Worm (Caenorhabditis elegans) whole organism, young adult: ENCODE measurements around the gene fbxc-44.

ENCODE experiments used
- B0019.2 ChIP-seq: fragments of 200-800 bp; sonication (Bioruptor generic); conservative IDR thresholded peaks from 2 replicates; pipeline ENCODE4 v1.3.6; 2022; ENCODE audit warnings: missing genetic modification reagents, missing genetic modification characterization, missing compliant biosample characterization
- B0035.1 ChIP-seq: sonication (generic microtip); optimal IDR thresholded peaks from 2 replicates; lab custom pipeline; 2016; ENCODE audit warnings: missing genetic modification characterization, mild to moderate bottlenecking, missing compliant biosample characterization, missing genotype, missing genetic modification reagents
- B0336.3 ChIP-seq: fragments of 200-800 bp; sonication (Bioruptor generic); IDR thresholded peaks from 2 replicates; pipeline ENCODE4 v1.3.6; 2022; ENCODE audit warnings: missing genetic modification characterization, missing compliant biosample characterization
- C06A6.2 ChIP-seq: fragments of 200-800 bp; sonication (Bioruptor generic); conservative IDR thresholded peaks from 2 replicates; pipeline ENCODE4 v1.3.6; 2022; ENCODE audit warnings: missing genetic modification characterization, missing compliant biosample characterization
- F10E7.11 ChIP-seq: sonication (generic microtip); optimal IDR thresholded peaks from 2 replicates; lab custom pipeline; 2017; ENCODE audit warnings: mild to moderate bottlenecking, missing genetic modification characterization, moderate library complexity, missing compliant biosample characterization
- F22D6.2 ChIP-seq: sonication (generic microtip); optimal IDR thresholded peaks from 2 replicates; lab custom pipeline; 2016; ENCODE audit warnings: mild to moderate bottlenecking, missing genetic modification characterization, missing compliant biosample characterization
- F33H1.4 ChIP-seq: fragments of 200-800 bp; sonication (Bioruptor generic); IDR thresholded peaks from 2 replicates; pipeline ENCODE4 v1.3.6; 2022; ENCODE audit warnings: missing genetic modification reagents, missing genetic modification characterization, missing compliant biosample characterization
- F49E8.2 ChIP-seq: sonication (generic microtip); optimal IDR thresholded peaks from 3 replicates; lab custom pipeline; 2017; ENCODE audit warnings: missing genetic modification characterization, mild to moderate bottlenecking, missing compliant biosample characterization, antibody characterized with exemption, moderate library complexity; ENCODE audit not compliant: insufficient read depth
- F55B11.4 ChIP-seq: sonication (generic microtip); optimal IDR thresholded peaks from 2 replicates; lab custom pipeline; 2016; ENCODE audit warnings: missing compliant biosample characterization, missing genetic modification characterization, borderline replicate concordance; ENCODE audit not compliant: insufficient read depth
- F57C9.4 ChIP-seq: sonication (generic microtip); optimal IDR thresholded peaks from 2 replicates; lab custom pipeline; 2017; ENCODE audit warnings: mild to moderate bottlenecking, missing genetic modification characterization, missing compliant biosample characterization
- T07F8.4 ChIP-seq: sonication (generic microtip); optimal IDR thresholded peaks from 2 replicates; lab custom pipeline; 2016; ENCODE audit warnings: mild to moderate bottlenecking, missing genetic modification characterization, moderate library complexity, missing compliant biosample characterization
- Y53G8AR.9 ChIP-seq: fragments of 200-800 bp; sonication (Bioruptor generic); conservative IDR thresholded peaks from 2 replicates; pipeline ENCODE4 v1.3.6; 2022; ENCODE audit warnings: missing genetic modification reagents, missing genetic modification characterization, missing compliant biosample characterization
- Y56A3A.18 ChIP-seq: fragments of 200-800 bp; sonication (Bioruptor generic); IDR thresholded peaks from 2 replicates; pipeline ENCODE4 v1.3.6; 2022; ENCODE audit warnings: missing genetic modification reagents, missing genetic modification characterization, missing compliant biosample characterization
- ama-1 ChIP-seq, 3 experiments: fragments of 150-350 bp in 1 of 3; sonication (generic microtip) in 2 of 3; optimal IDR thresholded peaks; 2 replicates each; lab custom pipeline; 2014 to 2018; ENCODE audit warnings: missing biosample characterization in 2 of 3, missing genetic modification characterization in 2 of 3, missing genetic modification reagents in 2 of 3
- aptf-2 ChIP-seq: fragments of 200-800 bp; sonication (Bioruptor generic); conservative IDR thresholded peaks from 2 replicates; pipeline ENCODE4 v1.3.6; 2022; ENCODE audit warnings: missing genetic modification reagents, missing genetic modification characterization, missing compliant biosample characterization
- atf-7 ChIP-seq: sonication (generic microtip); optimal IDR thresholded peaks from 2 replicates; lab custom pipeline; 2017; ENCODE audit warnings: mild to moderate bottlenecking, missing genetic modification characterization, missing compliant biosample characterization
- attf-6 ChIP-seq: fragments of 200-800 bp; sonication (Bioruptor generic); IDR thresholded peaks from 2 replicates; pipeline ENCODE4 v1.3.6; 2022; ENCODE audit warnings: missing genetic modification reagents, missing genetic modification characterization, missing compliant biosample characterization
- gei-17 ChIP-seq: fragments of 200-800 bp; sonication (Bioruptor generic); optimal IDR thresholded peaks from 2 replicates; lab custom pipeline; 2018; ENCODE audit warnings: mild to moderate bottlenecking, missing genetic modification characterization, missing compliant biosample characterization
- him-1 ChIP-seq: sonication (generic microtip); optimal IDR thresholded peaks from 2 replicates; lab custom pipeline; 2016; ENCODE audit warnings: missing genotype, missing genetic modification reagents, missing genetic modification characterization, missing compliant biosample characterization
- hlh-12 ChIP-seq: sonication (generic microtip); optimal IDR thresholded peaks from 2 replicates; lab custom pipeline; 2016; ENCODE audit warnings: missing genetic modification characterization, missing compliant biosample characterization
- hmg-1.2 ChIP-seq: fragments of 200-800 bp; sonication (Bioruptor generic); IDR thresholded peaks from 2 replicates; pipeline ENCODE4 v1.3.6; 2022; ENCODE audit warnings: missing genetic modification reagents, missing genetic modification characterization, missing compliant biosample characterization
- hrde-1 ChIP-seq: sonication (generic microtip); optimal IDR thresholded peaks from 2 replicates; lab custom pipeline; 2016; ENCODE audit warnings: missing genetic modification characterization, mild to moderate bottlenecking, missing compliant biosample characterization, moderate library complexity, missing genotype, missing genetic modification reagents, borderline replicate concordance
- lin-35 ChIP-seq, 3 experiments: fragments of 150-350 bp in 2 of 3; sonication (generic microtip) in 1 of 3; optimal IDR thresholded peaks; 2 replicates each; lab custom pipeline; 2014 to 2018; ENCODE audit warnings: missing biosample characterization in 3 of 3, missing genetic modification characterization in 3 of 3, missing genetic modification reagents in 3 of 3
- lin-40 ChIP-seq: sonication (generic microtip); optimal IDR thresholded peaks from 2 replicates; lab custom pipeline; 2016; ENCODE audit warnings: missing genetic modification characterization, mild to moderate bottlenecking, missing compliant biosample characterization, missing genotype, missing genetic modification reagents
- lin-54 ChIP-seq: fragments of 200-800 bp; sonication (Bioruptor generic); optimal IDR thresholded peaks from 2 replicates; lab custom pipeline; 2018; ENCODE audit warnings: mild to moderate bottlenecking, missing genetic modification characterization, missing compliant biosample characterization
- lsl-1 ChIP-seq: fragments of 200-800 bp; sonication (Bioruptor generic); optimal IDR thresholded peaks from 2 replicates; lab custom pipeline; 2018; ENCODE audit warnings: mild to moderate bottlenecking, missing genetic modification characterization, moderate library complexity, missing compliant biosample characterization
- madf-6 ChIP-seq: fragments of 200-800 bp; sonication (Bioruptor generic); IDR thresholded peaks from 2 replicates; pipeline ENCODE4 v1.3.6; 2022; ENCODE audit warnings: missing genetic modification reagents, missing genetic modification characterization, missing compliant biosample characterization
- madf-8 ChIP-seq: fragments of 200-800 bp; sonication (Bioruptor generic); conservative IDR thresholded peaks from 2 replicates; pipeline ENCODE4 v1.3.6; 2022; ENCODE audit warnings: missing genetic modification reagents, missing genetic modification characterization, missing compliant biosample characterization
- mel-28 ChIP-seq: sonication (generic microtip); optimal IDR thresholded peaks from 2 replicates; lab custom pipeline; 2016; ENCODE audit warnings: borderline replicate concordance, mild to moderate bottlenecking, missing genetic modification characterization, missing compliant biosample characterization
- mes-4 ChIP-seq: sonication (generic microtip); optimal IDR thresholded peaks from 2 replicates; lab custom pipeline; 2016; ENCODE audit warnings: missing genotype, missing genetic modification characterization, missing compliant biosample characterization
- nfya-1 ChIP-seq: sonication (generic microtip); optimal IDR thresholded peaks from 2 replicates; lab custom pipeline; 2017; ENCODE audit warnings: antibody characterized with exemption, missing compliant biosample characterization, missing genetic modification characterization, borderline replicate concordance; ENCODE audit not compliant: insufficient read depth
- nfya-2 ChIP-seq: fragments of 200-800 bp; sonication (Bioruptor generic); IDR thresholded peaks from 2 replicates; pipeline ENCODE4 v1.3.6; 2022; ENCODE audit warnings: missing genetic modification reagents, missing genetic modification characterization, missing compliant biosample characterization
- snpc-1.1 ChIP-seq: sonication (generic microtip); optimal IDR thresholded peaks from 2 replicates; lab custom pipeline; 2017; ENCODE audit warnings: missing genetic modification characterization, mild to moderate bottlenecking, missing compliant biosample characterization, antibody characterized with exemption, moderate library complexity, missing genotype, missing genetic modification reagents; ENCODE audit not compliant: insufficient read depth
- snpc-1.3 ChIP-seq: sonication (generic microtip); optimal IDR thresholded peaks from 2 replicates; lab custom pipeline; 2017; ENCODE audit warnings: missing genetic modification characterization, mild to moderate bottlenecking, missing compliant biosample characterization, antibody characterized with exemption, moderate library complexity, missing genotype, missing genetic modification reagents; ENCODE audit not compliant: insufficient read depth
- snpc-3.4 ChIP-seq: sonication (generic microtip); optimal IDR thresholded peaks from 2 replicates; lab custom pipeline; 2017; ENCODE audit warnings: missing genetic modification characterization, mild to moderate bottlenecking, missing compliant biosample characterization, antibody characterized with exemption, moderate library complexity, missing genotype, missing genetic modification reagents
- tbx-9 ChIP-seq: sonication (generic microtip); optimal IDR thresholded peaks from 2 replicates; lab custom pipeline; 2016; ENCODE audit warnings: borderline replicate concordance, missing genetic modification characterization, inconsistent platforms, missing compliant biosample characterization
- tlf-1 ChIP-seq: fragments of 200-800 bp; sonication (Bioruptor generic); optimal IDR thresholded peaks from 2 replicates; lab custom pipeline; 2018; ENCODE audit warnings: mild to moderate bottlenecking, missing genetic modification characterization, missing compliant biosample characterization
- unc-130 ChIP-seq: sonication (generic microtip); optimal IDR thresholded peaks from 2 replicates; lab custom pipeline; 2016; ENCODE audit warnings: missing genetic modification reagents, missing genetic modification characterization, missing compliant biosample characterization
- xnd-1 ChIP-seq: sonication (generic microtip); optimal IDR thresholded peaks from 2 replicates; lab custom pipeline; 2016; ENCODE audit warnings: missing genotype, missing genetic modification reagents, missing genetic modification characterization, missing compliant biosample characterization

fbxc-44 gene

ce11 chrII:4235959-4236358, 1.6 kb downstream of the fbxc-44 start, which contains the start of gene fbxc-43 (continued):
- TF ChIP-seq F22D6.2 (tag; lab: Kevin White, UChicago) = no peak
- TF ChIP-seq B0336.3 (GFP tag; lab: Robert Waterston, UW) = no peak
- TF ChIP-seq nfya-2 (GFP tag; lab: Robert Waterston, UW) = no peak
- no peak for TF ChIP-seq gei-17 (GFP tag; lab: Kevin White, UChicago)
- TF ChIP-seq lsl-1 (GFP tag; lab: Kevin White, UChicago) = peak; percentile 72
- TF ChIP-seq T07F8.4 (tag; lab: Kevin White, UChicago) = no peak
- TF ChIP-seq B0035.1 = no peak
- peak; percentile 75 for TF ChIP-seq F33H1.4 (GFP tag; lab: Robert Waterston, UW)

ce11 chrII:4230816-4231435, 6.6 kb downstream of the fbxc-44 start, which contains the start of gene C16A11.10:
TSS of gene C16A11.10 (plus strand) at chrII:4231385.
- peak; percentile 75 for TF ChIP-seq F33H1.4 (GFP tag; lab: Robert Waterston, UW)
- peak; percentile 52 for TF ChIP-seq xnd-1 (tag; lab: Kevin White, UChicago)
- TF ChIP-seq F55B11.4 (tag; lab: Kevin White, UChicago) = no peak
- TF ChIP-seq mel-28 = no peak
- peak; percentile 22; the same call in 1 of the 2 replicates for TF ChIP-seq madf-8 (GFP tag; lab: Robert Waterston, UW)
- peak; percentile 77 for TF ChIP-seq lsl-1 (GFP tag; lab: Kevin White, UChicago)
- TF ChIP-seq madf-6 (GFP tag; lab: Robert Waterston, UW) = peak; percentile 78
- TF ChIP-seq attf-6 = no peak
- TF ChIP-seq lin-54 (GFP tag; lab: Kevin White, UChicago) = peak; percentile 8

ce11 chrII:4229106-4229708, 8.3 kb downstream of the fbxc-44 start, which contains the start of gene C16A11.3:
TSS of gene C16A11.3 (plus strand) at chrII:4229545.
- TF ChIP-seq lin-35 (GFP tag; optimal IDR thresholded peaks at IDR 0.05; lab: Kevin White, UChicago) = peak in 1 of 3 experiments; percentile 32
- no peak for TF ChIP-seq C06A6.2 (GFP tag; lab: Robert Waterston, UW)
- peak; percentile 34 for TF ChIP-seq him-1 (tag; lab: Kevin White, UChicago)
- TF ChIP-seq F49E8.2 (tag; lab: Kevin White, UChicago) = peak; percentile 91
- no peak for TF ChIP-seq lin-40
- TF ChIP-seq mes-4 (tag; lab: Kevin White, UChicago) = peak; percentile 12
- no peak for TF ChIP-seq F57C9.4
- TF ChIP-seq tbx-9 (tag; lab: Kevin White, UChicago) = no peak
- peak; percentile 75; the same call in 1 of the 2 replicates for TF ChIP-seq Y53G8AR.9 (GFP tag; lab: Robert Waterston, UW)
- TF ChIP-seq snpc-3.4 (tag; lab: Kevin White, UChicago) = peak; percentile 65
- no peak for TF ChIP-seq ama-1 (optimal IDR thresholded peaks at IDR 0.05; lab: Kevin White, UChicago)
- peak in 1 of 2 experiments; percentile 86 for TF ChIP-seq ama-1 (GFP tag; optimal IDR thresholded peaks at IDR 0.05; lab: Kevin White, UChicago)
- 0 out of 2 replicates have a peak, but pooled peaks have one; percentile 74 for TF ChIP-seq nfya-2 (GFP tag; lab: Robert Waterston, UW)
- TF ChIP-seq F10E7.11 (tag; lab: Kevin White, UChicago) = peak; percentile 41
- peak; percentile 49 for TF ChIP-seq snpc-1.1 (tag; lab: Kevin White, UChicago)
- TF ChIP-seq attf-6 = peak; percentile 70; the same call in 1 of the 2 replicates
- no peak for TF ChIP-seq B0019.2 (GFP tag; lab: Robert Waterston, UW)
- peak; percentile 87 for TF ChIP-seq madf-6 (GFP tag; lab: Robert Waterston, UW)
- peak; percentile 58 for TF ChIP-seq tlf-1 (GFP tag; lab: Kevin White, UChicago)
- no peak for TF ChIP-seq nfya-1 (tag; lab: Kevin White, UChicago)
- TF ChIP-seq Y56A3A.18 (GFP tag; lab: Robert Waterston, UW) = peak; percentile 76; the same call in 1 of the 2 replicates
- peak; percentile 75 for TF ChIP-seq lsl-1 (GFP tag; lab: Kevin White, UChicago)
- peak; percentile 70 for TF ChIP-seq unc-130 (GFP tag; lab: Kevin White, UChicago)
- peak; percentile 74 for TF ChIP-seq F33H1.4 (GFP tag; lab: Robert Waterston, UW)
- no peak for TF ChIP-seq hlh-12
- peak; percentile 32; the same call in 1 of the 2 replicates for TF ChIP-seq hmg-1.2 (GFP tag; lab: Robert Waterston, UW)
- peak; percentile 91 for TF ChIP-seq hrde-1
- peak; percentile 12 for TF ChIP-seq lin-54 (GFP tag; lab: Kevin White, UChicago)
- no peak for TF ChIP-seq atf-7
- peak; percentile 81 for TF ChIP-seq xnd-1 (tag; lab: Kevin White, UChicago)
- peak; percentile 64 for TF ChIP-seq snpc-1.3
- TF ChIP-seq aptf-2 (GFP tag; lab: Robert Waterston, UW) = no peak
- peak; percentile 48 for TF ChIP-seq madf-8 (GFP tag; lab: Robert Waterston, UW)
